Fruit fly (Drosophila melanogaster) whole organism, embryonic: ENCODE results near the gene Mdh2.

Experiments used
- BtbVII ChIP-seq: fragments of 200-800 bp; sonication (Bioruptor generic); optimal IDR thresholded peaks from 3 replicates; lab custom pipeline; 2017; ENCODE audit warnings: missing biosample characterization, mild to moderate bottlenecking, missing genetic modification characterization
- CG10267 ChIP-seq: fragments of 200-800 bp; sonication (Bioruptor generic); optimal IDR thresholded peaks from 2 replicates; lab custom pipeline; 2018; ENCODE audit warnings: missing biosample characterization, mild to moderate bottlenecking, missing genetic modification characterization, moderate library complexity
- CG10366 ChIP-seq: fragments of 200-800 bp; sonication (Bioruptor generic); IDR thresholded peaks from 2 replicates; pipeline ENCODE4 v1.3.6; 2022; ENCODE audit warnings: missing biosample characterization, missing genetic modification characterization
- CG11085 ChIP-seq: fragments of 200-800 bp; sonication (Bioruptor generic); IDR thresholded peaks from 2 replicates; pipeline ENCODE4 v1.3.6; 2022; ENCODE audit warnings: missing biosample characterization, missing genetic modification characterization
- CG11247 ChIP-seq: fragments of 200-800 bp; sonication (Bioruptor generic); IDR thresholded peaks from 2 replicates; pipeline ENCODE4 v1.3.6; 2022; ENCODE audit warnings: missing biosample characterization, missing genetic modification characterization
- CG11723 ChIP-seq: fragments of 200-800 bp; sonication (Bioruptor generic); optimal IDR thresholded peaks from 2 replicates; lab custom pipeline; 2017; ENCODE audit warnings: missing biosample characterization, mild to moderate bottlenecking, missing genetic modification characterization
- CG12071 ChIP-seq: fragments of 200-800 bp; sonication (Bioruptor generic); optimal IDR thresholded peaks from 3 replicates; lab custom pipeline; 2018; ENCODE audit warnings: missing biosample characterization, mild to moderate bottlenecking, missing genetic modification characterization
- CG12744 ChIP-seq: fragments of 200-800 bp; sonication (Bioruptor generic); optimal IDR thresholded peaks from 2 replicates; lab custom pipeline; 2016; ENCODE audit warnings: missing biosample characterization, missing genetic modification characterization
- CG13287 ChIP-seq: fragments of 200-800 bp; sonication (Bioruptor generic); IDR thresholded peaks from 2 replicates; pipeline ENCODE4 v1.3.6; 2022; ENCODE audit warnings: missing biosample characterization, missing genetic modification characterization; ENCODE audit not compliant: partially characterized antibody
- CG13296 ChIP-seq: fragments of 200-800 bp; sonication (Bioruptor generic); optimal IDR thresholded peaks from 3 replicates; lab custom pipeline; 2018; ENCODE audit warnings: missing biosample characterization, mild to moderate bottlenecking, missing genetic modification characterization
- CG13894 ChIP-seq: fragments of 200-800 bp; sonication (Bioruptor generic); optimal IDR thresholded peaks from 3 replicates; lab custom pipeline; 2018; ENCODE audit warnings: missing biosample characterization, mild to moderate bottlenecking, missing genetic modification characterization, moderate library complexity
- CG15696 ChIP-seq: fragments of 200-800 bp; sonication (Bioruptor generic); optimal IDR thresholded peaks from 2 replicates; lab custom pipeline; 2019; ENCODE audit warnings: missing biosample characterization, mild to moderate bottlenecking, missing genetic modification characterization, moderate library complexity
- CG1602 ChIP-seq: fragments of 200-800 bp; sonication (Bioruptor generic); optimal IDR thresholded peaks from 3 replicates; lab custom pipeline; 2016; ENCODE audit warnings: missing biosample characterization, missing genetic modification characterization
- CG17186 ChIP-seq: fragments of 200-800 bp; sonication (Bioruptor generic); optimal IDR thresholded peaks from 3 replicates; lab custom pipeline; 2017; ENCODE audit warnings: missing biosample characterization, missing genetic modification reagents, missing genetic modification characterization
- CG17385 ChIP-seq: fragments of 200-800 bp; sonication (Bioruptor generic); optimal IDR thresholded peaks from 3 replicates; lab custom pipeline; 2018; ENCODE audit warnings: missing biosample characterization, mild to moderate bottlenecking, missing genetic modification characterization
- CG17829 ChIP-seq: fragments of 200-800 bp; optimal IDR thresholded peaks from 2 replicates; lab custom pipeline; 2019; ENCODE audit warnings: missing biosample characterization, mild to moderate bottlenecking, missing genetic modification characterization, moderate library complexity
- CG3163 ChIP-seq: fragments of 200-800 bp; sonication (Bioruptor generic); optimal IDR thresholded peaks from 3 replicates; lab custom pipeline; 2016; ENCODE audit warnings: missing biosample characterization, missing genetic modification characterization
- CG3726 ChIP-seq: fragments of 200-800 bp; sonication (Bioruptor generic); IDR thresholded peaks from 3 replicates; pipeline ENCODE4, ENCODE4 v1.3.6; 2022; ENCODE audit warnings: missing biosample characterization, missing genetic modification characterization
- CG4820 ChIP-seq: fragments of 200-800 bp; sonication (Bioruptor generic); optimal IDR thresholded peaks from 3 replicates; lab custom pipeline; 2016; ENCODE audit warnings: missing biosample characterization, missing genetic modification characterization
- CG8765 ChIP-seq: fragments of 200-800 bp; sonication (Bioruptor generic); IDR thresholded peaks from 2 replicates; pipeline ENCODE4 v1.3.6; 2022; ENCODE audit warnings: missing biosample characterization, missing genetic modification characterization
- CG9797 ChIP-seq: fragments of 200-800 bp; sonication (Bioruptor generic); optimal IDR thresholded peaks from 3 replicates; lab custom pipeline; 2018; ENCODE audit warnings: missing biosample characterization, mild to moderate bottlenecking, missing genetic modification characterization
- CG9817 ChIP-seq: fragments of 200-800 bp; sonication (Bioruptor generic); optimal IDR thresholded peaks from 2 replicates; lab custom pipeline; 2018; ENCODE audit warnings: missing biosample characterization, mild to moderate bottlenecking, missing genetic modification characterization, moderate library complexity
- Dad ChIP-seq: fragments of 200-800 bp; sonication (Bioruptor generic); optimal IDR thresholded peaks from 3 replicates; lab custom pipeline; 2016; ENCODE audit warnings: missing biosample characterization, missing genetic modification characterization
- Deaf1 ChIP-seq: fragments of 200-800 bp; optimal IDR thresholded peaks from 3 replicates; lab custom pipeline; 2019; ENCODE audit warnings: missing biosample characterization, mild to moderate bottlenecking, missing genetic modification characterization, moderate library complexity
- ERR ChIP-seq: fragments of 200-800 bp; sonication (Bioruptor generic); optimal IDR thresholded peaks from 2 replicates; lab custom pipeline; 2016; ENCODE audit warnings: missing biosample characterization, missing genetic modification characterization
- Eip74EF ChIP-seq, 2 experiments: fragments of 200-800 bp in 1 of 2; fragments of >200 bp in 1 of 2; sonication (Bioruptor generic) in 1 of 2; optimal IDR thresholded peaks; 2 replicates each; lab custom pipeline; 2017 to 2019; ENCODE audit warnings: missing biosample characterization in 2 of 2, missing genetic modification characterization in 2 of 2, mild to moderate bottlenecking in 1 of 2, moderate library complexity in 1 of 2
- HHEX ChIP-seq: fragments of 200-800 bp; sonication (Bioruptor generic); optimal IDR thresholded peaks from 3 replicates; lab custom pipeline; 2017; ENCODE audit warnings: missing biosample characterization, mild to moderate bottlenecking, missing genetic modification characterization, missing genetic modification reagents
- HmgD ChIP-seq: fragments of 200-800 bp; sonication (Bioruptor generic); optimal IDR thresholded peaks from 3 replicates; lab custom pipeline; 2016; ENCODE audit warnings: missing biosample characterization, missing genetic modification characterization
- NC2α ChIP-seq: fragments of 200-800 bp; sonication (Bioruptor generic); optimal IDR thresholded peaks from 2 replicates; lab custom pipeline; 2016; ENCODE audit warnings: missing biosample characterization, missing genetic modification characterization
- Neu2 ChIP-seq: fragments of 200-800 bp; sonication (Bioruptor generic); optimal IDR thresholded peaks from 3 replicates; lab custom pipeline; 2016; ENCODE audit warnings: missing biosample characterization, missing genetic modification characterization, borderline replicate concordance
- al ChIP-seq: fragments of 200-800 bp; sonication (Bioruptor generic); IDR thresholded peaks from 2 replicates; pipeline ENCODE4 v1.3.6; 2022; ENCODE audit warnings: missing biosample characterization, missing genetic modification characterization
- az2 ChIP-seq: fragments of 200-800 bp; sonication (Bioruptor generic); optimal IDR thresholded peaks from 3 replicates; lab custom pipeline; 2016; ENCODE audit warnings: missing biosample characterization, missing genetic modification characterization
- br ChIP-seq: fragments of >200 bp; optimal IDR thresholded peaks from 2 replicates; lab custom pipeline; 2017
- caup ChIP-seq: fragments of 200-800 bp; sonication (Bioruptor generic); optimal IDR thresholded peaks from 3 replicates; lab custom pipeline; 2017; ENCODE audit warnings: missing biosample characterization, mild to moderate bottlenecking, missing genetic modification characterization, moderate library complexity; ENCODE audit not compliant: severe bottlenecking
- ci ChIP-seq: fragments of 200-800 bp; sonication (Bioruptor generic); IDR thresholded peaks from 3 replicates; pipeline ENCODE4 v1.3.6; 2022; ENCODE audit warnings: missing biosample characterization, missing genetic modification characterization
- croc ChIP-seq: fragments of 200-800 bp; sonication (Bioruptor generic); conservative IDR thresholded peaks from 3 replicates; pipeline ENCODE4 v1.3.6; 2022; ENCODE audit warnings: missing biosample characterization, missing genetic modification characterization
- en ChIP-seq: fragments of 200-800 bp; sonication (Bioruptor generic); optimal IDR thresholded peaks from 2 replicates; lab custom pipeline; 2016; ENCODE audit warnings: missing biosample characterization, missing genetic modification characterization
- ewg ChIP-seq: fragments of 200-800 bp; sonication (Bioruptor generic); optimal IDR thresholded peaks from 3 replicates; lab custom pipeline; 2017; ENCODE audit warnings: mild to moderate bottlenecking, missing biosample characterization, missing genetic modification reagents, missing genetic modification characterization
- fru ChIP-seq: fragments of >200 bp; optimal IDR thresholded peaks from 2 replicates; lab custom pipeline; 2017
- lilli ChIP-seq: fragments of 200-800 bp; sonication (Bioruptor generic); optimal IDR thresholded peaks from 3 replicates; lab custom pipeline; 2016; ENCODE audit warnings: missing biosample characterization, missing genetic modification characterization
- mirr ChIP-seq: fragments of 200-800 bp; sonication (Bioruptor generic); optimal IDR thresholded peaks from 3 replicates; lab custom pipeline; 2018; ENCODE audit warnings: missing biosample characterization, mild to moderate bottlenecking, missing genetic modification characterization
- p53 ChIP-seq: fragments of 200-800 bp; sonication (Bioruptor generic); optimal IDR thresholded peaks from 2 replicates; lab custom pipeline; 2016; ENCODE audit warnings: missing biosample characterization, missing genetic modification characterization
- pfk ChIP-seq: fragments of 200-800 bp; sonication (Bioruptor generic); optimal IDR thresholded peaks from 2 replicates; lab custom pipeline; 2018; ENCODE audit warnings: missing biosample characterization, mild to moderate bottlenecking, missing genetic modification characterization, moderate library complexity
- pho ChIP-seq: fragments of 200-800 bp; sonication (Bioruptor generic); optimal IDR thresholded peaks from 2 replicates; lab custom pipeline; 2016; ENCODE audit warnings: missing biosample characterization, missing genetic modification characterization
- phol ChIP-seq: fragments of 200-800 bp; sonication (Bioruptor generic); optimal IDR thresholded peaks from 3 replicates; lab custom pipeline; 2018; ENCODE audit warnings: missing biosample characterization, mild to moderate bottlenecking, missing genetic modification characterization, moderate library complexity
- sens ChIP-seq: fragments of 200-800 bp; sonication (Bioruptor generic); peaks from one replicate; lab custom pipeline; 2016; ENCODE audit warnings: missing biosample characterization, missing genetic modification characterization
- sna ChIP-seq: fragments of 200-800 bp; sonication (Bioruptor generic); IDR thresholded peaks from 2 replicates; pipeline ENCODE4 v1.3.6; 2022; ENCODE audit warnings: missing biosample characterization, missing genetic modification characterization; ENCODE audit not compliant: partially characterized antibody
- tup ChIP-seq: fragments of 200-800 bp; sonication (Bioruptor generic); optimal IDR thresholded peaks from 2 replicates; lab custom pipeline; 2016; ENCODE audit warnings: missing biosample characterization, mild to moderate bottlenecking, missing genetic modification characterization, moderate library complexity
- wdn ChIP-seq: fragments of 200-800 bp; sonication (Bioruptor generic); IDR thresholded peaks from 2 replicates; pipeline ENCODE4 v1.3.6; 2022; ENCODE audit warnings: missing biosample characterization, missing genetic modification characterization
- zfh2 ChIP-seq: fragments of 200-800 bp; sonication (Bioruptor generic); optimal IDR thresholded peaks from 2 replicates; lab custom pipeline; 2016; ENCODE audit warnings: missing biosample characterization, missing genetic modification characterization

The Mdh2 gene

dm6 chr3R:18196991-18197801 lies 29.0 kb upstream of the Mdh2 start (continued):
- TF ChIP-seq Eip74EF (GFP tag; optimal IDR thresholded peaks at IDR 0.05; lab: Kevin White, UChicago) (no peak), CG13296 (GFP tag; lab: Kevin White, UChicago) (peak; percentile 39), tup (GFP tag; lab: Kevin White, UChicago) (no peak), wdn (no peak), CG17385 (GFP tag; lab: Kevin White, UChicago) (peak; percentile 99), HHEX (GFP tag; lab: Kevin White, UChicago) (peak; percentile 50), BtbVII (GFP tag; lab: Kevin White, UChicago) (no peak), NC2α (GFP tag; lab: Kevin White, UChicago) (no peak), CG12071 (GFP tag; lab: Kevin White, UChicago) (no peak), CG11723 (GFP tag; lab: Kevin White, UChicago) (no peak), phol (tag; lab: Kevin White, UChicago) (peak; percentile 60), pfk (GFP tag; lab: Kevin White, UChicago) (no peak), CG9797 (GFP tag; lab: Kevin White, UChicago) (no peak), CG11247 (GFP tag; lab: Robert Waterston, UW) (no peak), zfh2 (GFP tag; lab: Kevin White, UChicago) (no peak), sna (GFP tag; lab: Robert Waterston, UW) (no peak), sens (GFP tag; lab: Kevin White, UChicago) (peak; percentile 93), CG10366 (GFP tag; lab: Robert Waterston, UW) (no peak), CG1602 (GFP tag; lab: Kevin White, UChicago) (peak; percentile 33), Deaf1 (tag; lab: Kevin White, UChicago) (peak; percentile 58), CG10267 (tag; lab: Kevin White, UChicago) (peak; percentile 55), CG15696 (tag; lab: Kevin White, UChicago) (no peak), al (GFP tag; lab: Robert Waterston, UW) (no peak), caup (GFP tag; lab: Kevin White, UChicago) (peak; percentile 34), CG4820 (no peak), CG13894 (tag; lab: Kevin White, UChicago) (no peak), lilli (GFP tag; lab: Kevin White, UChicago) (peak; percentile 41), p53 (GFP tag; lab: Kevin White, UChicago) (no peak), CG12744 (GFP tag; lab: Kevin White, UChicago) (no peak), HmgD (GFP tag; lab: Kevin White, UChicago) (no peak), CG17829 (tag; lab: Kevin White, UChicago) (peak; percentile 50), CG3163 (GFP tag; lab: Kevin White, UChicago) (peak; percentile 30), az2 (GFP tag; lab: Kevin White, UChicago) (peak; percentile 57), en (GFP tag; lab: Kevin White, UChicago) (no peak), fru (no peak), CG11085 (GFP tag; lab: Robert Waterston, UW) (no peak), ERR (no peak), CG8765 (GFP tag; lab: Robert Waterston, UW) (no peak), CG9817 (tag; lab: Kevin White, UChicago) (peak; percentile 50), mirr (GFP tag; lab: Kevin White, UChicago) (no peak), ci (GFP tag; lab: Robert Waterston, UW) (no peak), pho (GFP tag; lab: Kevin White, UChicago) (peak; percentile 32), Neu2 (no peak), CG3726 (GFP tag; lab: Robert Waterston, UW) (no peak), br (lab: Kevin White, UChicago) (no peak), ewg (GFP tag; lab: Kevin White, UChicago) (peak; percentile 65), Dad (GFP tag; lab: Kevin White, UChicago) (no peak), CG17186 (no peak), CG13287 (GFP tag; lab: Robert Waterston, UW) (no peak), croc (GFP tag; lab: Robert Waterston, UW) (no peak)
